Fruit fly (Drosophila melanogaster) whole organism, embryonic: ENCODE measurements around the gene att-ORFB.
A peak's percentile ranks its signal among the peaks of the same experiment; 100 is the strongest.

ENCODE experiments used
- CG11456 ChIP-seq: fragments of 200-800 bp; sonication (Bioruptor generic); IDR thresholded peaks from 3 replicates; pipeline ENCODE4 v1.3.6; 2022; ENCODE audit warnings: missing biosample characterization, missing genetic modification characterization
- CG12071 ChIP-seq: fragments of 200-800 bp; sonication (Bioruptor generic); optimal IDR thresholded peaks from 3 replicates; lab custom pipeline; 2018; ENCODE audit warnings: missing biosample characterization, mild to moderate bottlenecking, missing genetic modification characterization
- CG18262 ChIP-seq: fragments of 200-800 bp; optimal IDR thresholded peaks from 3 replicates; lab custom pipeline; 2019; ENCODE audit warnings: missing biosample characterization, mild to moderate bottlenecking, missing genetic modification characterization, moderate library complexity
- CG31224 ChIP-seq: fragments of 200-800 bp; sonication (Bioruptor generic); IDR thresholded peaks from 2 replicates; pipeline ENCODE4 v1.3.6; 2022; ENCODE audit warnings: missing biosample characterization, missing genetic modification characterization
- CG32532 ChIP-seq: fragments of 200-800 bp; sonication (Bioruptor generic); IDR thresholded peaks from 2 replicates; pipeline ENCODE4 v1.3.6; 2022; ENCODE audit warnings: missing biosample characterization, missing genetic modification characterization
- CG32767 ChIP-seq: fragments of 200-800 bp; sonication (Bioruptor generic); IDR thresholded peaks from 2 replicates; pipeline ENCODE4 v1.3.6; 2022; ENCODE audit warnings: missing biosample characterization, missing genetic modification characterization
- CG4328 ChIP-seq: fragments of 200-800 bp; sonication (Bioruptor generic); optimal IDR thresholded peaks from 3 replicates; lab custom pipeline; 2017; ENCODE audit warnings: missing biosample characterization, missing genetic modification reagents, missing genetic modification characterization
- CG4707 ChIP-seq: fragments of 200-800 bp; sonication (Bioruptor generic); optimal IDR thresholded peaks from 2 replicates; lab custom pipeline; 2018; ENCODE audit warnings: missing biosample characterization, mild to moderate bottlenecking, missing genetic modification characterization, moderate library complexity
- CG6791 ChIP-seq: fragments of 200-800 bp; sonication (Bioruptor generic); IDR thresholded peaks from 3 replicates; pipeline ENCODE4 v1.3.6; 2022; ENCODE audit warnings: missing biosample characterization, missing genetic modification characterization; ENCODE audit not compliant: partially characterized antibody
- CG7839 ChIP-seq: fragments of 200-800 bp; sonication (Bioruptor generic); optimal IDR thresholded peaks from 3 replicates; lab custom pipeline; 2018; ENCODE audit warnings: missing biosample characterization, mild to moderate bottlenecking, missing genetic modification characterization, moderate library complexity
- CG7928 ChIP-seq: fragments of 200-800 bp; sonication (Bioruptor generic); optimal IDR thresholded peaks from 2 replicates; lab custom pipeline; 2017; ENCODE audit warnings: missing biosample characterization, mild to moderate bottlenecking, missing genetic modification characterization
- CG7987 ChIP-seq: fragments of 200-800 bp; sonication (Bioruptor generic); optimal IDR thresholded peaks from 2 replicates; lab custom pipeline; 2018; ENCODE audit warnings: missing biosample characterization, mild to moderate bottlenecking, missing genetic modification characterization, moderate library complexity
- CG8089 ChIP-seq: fragments of 200-800 bp; sonication (Bioruptor generic); optimal IDR thresholded peaks from 3 replicates; lab custom pipeline; 2016; ENCODE audit warnings: missing biosample characterization, missing genetic modification characterization
- CG8281 ChIP-seq: fragments of 200-800 bp; sonication (Bioruptor generic); optimal IDR thresholded peaks from 2 replicates; lab custom pipeline; 2018; ENCODE audit warnings: missing biosample characterization, mild to moderate bottlenecking, missing genetic modification characterization, moderate library complexity
- CG8388 ChIP-seq: fragments of 200-800 bp; sonication (Bioruptor generic); optimal IDR thresholded peaks from 2 replicates; lab custom pipeline; 2019; ENCODE audit warnings: missing biosample characterization, mild to moderate bottlenecking, missing genetic modification characterization, moderate library complexity
- D ChIP-seq, 2 experiments: fragments of 200-800 bp in 1 of 2; fragments of >200 bp in 1 of 2; sonication (Bioruptor generic) in 1 of 2; optimal IDR thresholded peaks; 2 replicates in 1 of 2; 3 replicates in 1 of 2; lab custom pipeline; 2017; ENCODE audit warnings: mild to moderate bottlenecking in 1 of 2, missing biosample characterization in 1 of 2, missing genetic modification characterization in 1 of 2, missing genetic modification reagents in 1 of 2
- D19A ChIP-seq: fragments of 200-800 bp; optimal IDR thresholded peaks from 3 replicates; lab custom pipeline; 2019; ENCODE audit warnings: missing biosample characterization, mild to moderate bottlenecking, missing genetic modification characterization, moderate library complexity
- Deaf1 ChIP-seq: fragments of 200-800 bp; optimal IDR thresholded peaks from 3 replicates; lab custom pipeline; 2019; ENCODE audit warnings: missing biosample characterization, mild to moderate bottlenecking, missing genetic modification characterization, moderate library complexity
- Dek ChIP-seq: fragments of 200-800 bp; sonication (Bioruptor generic); optimal IDR thresholded peaks from 3 replicates; lab custom pipeline; 2019; ENCODE audit warnings: missing biosample characterization, mild to moderate bottlenecking, missing genetic modification characterization, moderate library complexity
- Dll ChIP-seq: fragments of 200-800 bp; sonication (Bioruptor generic); IDR thresholded peaks from 4 replicates; pipeline ENCODE4 v1.3.6; 2022; ENCODE audit warnings: missing biosample characterization, missing genetic modification characterization; ENCODE audit not compliant: partially characterized antibody
- Drgx ChIP-seq: fragments of 200-800 bp; sonication (Bioruptor generic); IDR thresholded peaks from 2 replicates; pipeline ENCODE4 v1.3.6; 2022; ENCODE audit warnings: missing biosample characterization, missing genetic modification characterization
- Eip74EF ChIP-seq, 2 experiments: fragments of 200-800 bp in 1 of 2; fragments of >200 bp in 1 of 2; sonication (Bioruptor generic) in 1 of 2; optimal IDR thresholded peaks; 2 replicates each; lab custom pipeline; 2017 to 2019; ENCODE audit warnings: missing biosample characterization in 2 of 2, missing genetic modification characterization in 2 of 2, mild to moderate bottlenecking in 1 of 2, moderate library complexity in 1 of 2
- HLHmδ ChIP-seq: fragments of 200-800 bp; sonication (Bioruptor generic); optimal IDR thresholded peaks from 2 replicates; lab custom pipeline; 2018; ENCODE audit warnings: missing biosample characterization, mild to moderate bottlenecking, missing genetic modification characterization, moderate library complexity
- Myb ChIP-seq: fragments of 200-800 bp; sonication (Bioruptor generic); optimal IDR thresholded peaks from 2 replicates; lab custom pipeline; 2016; ENCODE audit warnings: missing biosample characterization, missing genetic modification characterization
- NC2β ChIP-seq: fragments of 200-800 bp; sonication (Bioruptor generic); optimal IDR thresholded peaks from 2 replicates; lab custom pipeline; 2016; ENCODE audit warnings: missing biosample characterization, missing genetic modification characterization
- NfI ChIP-seq: fragments of 200-800 bp; sonication (Bioruptor generic); optimal IDR thresholded peaks from 3 replicates; lab custom pipeline; 2018; ENCODE audit warnings: missing biosample characterization, mild to moderate bottlenecking, missing genetic modification characterization, moderate library complexity
- Optix ChIP-seq: fragments of 200-800 bp; sonication (Bioruptor generic); IDR thresholded peaks from 3 replicates; pipeline ENCODE4 v1.3.6; 2022; ENCODE audit warnings: missing biosample characterization, missing genetic modification characterization
- fd102C ChIP-seq: fragments of 200-800 bp; sonication (Bioruptor generic); optimal IDR thresholded peaks from 2 replicates; lab custom pipeline; 2018; ENCODE audit warnings: missing biosample characterization, mild to moderate bottlenecking, missing genetic modification characterization, moderate library complexity
- kah ChIP-seq: fragments of 200-800 bp; sonication (Bioruptor generic); optimal IDR thresholded peaks from 2 replicates; lab custom pipeline; 2018; ENCODE audit warnings: missing biosample characterization, mild to moderate bottlenecking, missing genetic modification characterization
- nerfin-1 ChIP-seq: fragments of 200-800 bp; sonication (Bioruptor generic); optimal IDR thresholded peaks from 3 replicates; lab custom pipeline; 2019; ENCODE audit warnings: missing biosample characterization, mild to moderate bottlenecking, missing genetic modification characterization, moderate library complexity
- nerfin-2 ChIP-seq: fragments of 200-800 bp; sonication (Bioruptor generic); IDR thresholded peaks from 2 replicates; pipeline ENCODE4 v1.3.6; 2022; ENCODE audit warnings: missing biosample characterization, missing genetic modification characterization; ENCODE audit not compliant: partially characterized antibody
- nmo ChIP-seq: fragments of 200-800 bp; sonication (Bioruptor generic); optimal IDR thresholded peaks from 2 replicates; lab custom pipeline; 2018; ENCODE audit warnings: missing biosample characterization, mild to moderate bottlenecking, missing genetic modification characterization, moderate library complexity
- ro ChIP-seq: fragments of 200-800 bp; sonication (Bioruptor generic); IDR thresholded peaks from 2 replicates; pipeline ENCODE4 v1.3.6; 2022; ENCODE audit warnings: missing biosample characterization, missing genetic modification characterization
- tin ChIP-seq: fragments of 200-800 bp; sonication (Bioruptor generic); optimal IDR thresholded peaks from 3 replicates; lab custom pipeline; 2016; ENCODE audit warnings: missing biosample characterization, missing genetic modification characterization
- tll ChIP-seq, 2 experiments: fragments of 200-800 bp in 1 of 2; fragments of >200 bp in 1 of 2; sonication (Bioruptor generic) in 1 of 2; optimal IDR thresholded peaks; 2 replicates each; lab custom pipeline; 2017 to 2019; ENCODE audit warnings: missing biosample characterization in 2 of 2, missing genetic modification characterization in 2 of 2, mild to moderate bottlenecking in 1 of 2, moderate library complexity in 1 of 2
- tx ChIP-seq: fragments of 200-800 bp; sonication (Bioruptor generic); optimal IDR thresholded peaks from 2 replicates; lab custom pipeline; 2016; ENCODE audit warnings: missing biosample characterization, missing genetic modification characterization
- zen2 ChIP-seq: fragments of 200-800 bp; sonication (Bioruptor generic); IDR thresholded peaks from 3 replicates; pipeline ENCODE4 v1.3.6; 2022; ENCODE audit warnings: missing biosample characterization, missing genetic modification characterization; ENCODE audit not compliant: partially characterized antibody

Gene att-ORFB

dm6 chr3R:20595145-20595812 is 41.1 kb upstream of the att-ORFB start (continued):
- TF ChIP-seq fd102C = no peak
- no peak for TF ChIP-seq nerfin-2
- TF ChIP-seq CG7987 (GFP tag; lab: Kevin White, UChicago) = no peak
- peak; percentile 92 for TF ChIP-seq CG8281 (tag; lab: Kevin White, UChicago)
- no peak for TF ChIP-seq kah (GFP tag; lab: Kevin White, UChicago)
- TF ChIP-seq D (optimal IDR thresholded peaks at IDR 0.05; lab: Kevin White, UChicago) = no peak
- peak; percentile 43 for TF ChIP-seq D (GFP tag; optimal IDR thresholded peaks at IDR 0.05; lab: Kevin White, UChicago)
- TF ChIP-seq CG31224 (GFP tag; lab: Robert Waterston, UW) = no peak
- no peak for TF ChIP-seq zen2 (GFP tag; lab: Robert Waterston, UW)
- no peak for TF ChIP-seq CG7839
- TF ChIP-seq ro (GFP tag; lab: Robert Waterston, UW) = no peak
- TF ChIP-seq nmo = no peak
- no peak for TF ChIP-seq CG4707
- TF ChIP-seq CG32767 (GFP tag; lab: Robert Waterston, UW) = no peak
- TF ChIP-seq Myb (GFP tag; lab: Kevin White, UChicago) = no peak
- TF ChIP-seq CG6791 (GFP tag; lab: Robert Waterston, UW) = no peak
- TF ChIP-seq tin (GFP tag; lab: Kevin White, UChicago) = no peak
- no peak for TF ChIP-seq Eip74EF (GFP tag; optimal IDR thresholded peaks at IDR 0.05; lab: Kevin White, UChicago)
- TF ChIP-seq D19A (tag; lab: Kevin White, UChicago) = no peak
- 0 out of 3 replicates have a peak, but pooled peaks have one; percentile 21 for TF ChIP-seq CG11456 (GFP tag; lab: Robert Waterston, UW)
- no peak for TF ChIP-seq CG12071 (GFP tag; lab: Kevin White, UChicago)
- TF ChIP-seq Drgx (GFP tag; lab: Robert Waterston, UW) = no peak
- TF ChIP-seq CG7928 (GFP tag; lab: Kevin White, UChicago) = no peak
- TF ChIP-seq NfI (GFP tag; lab: Kevin White, UChicago) = no peak
- TF ChIP-seq NC2β = no peak
- peak; percentile 18; the same call in 1 of the 2 replicates for TF ChIP-seq CG32532
- no peak for TF ChIP-seq CG8388 (GFP tag; lab: Kevin White, UChicago)
- TF ChIP-seq Optix (GFP tag; lab: Robert Waterston, UW) = no peak
- no peak for TF ChIP-seq CG8089
- no peak for TF ChIP-seq CG4328 (GFP tag; lab: Kevin White, UChicago)
- TF ChIP-seq nerfin-1 (tag; lab: Kevin White, UChicago) = no peak
- no peak for TF ChIP-seq Dek
- TF ChIP-seq CG18262 (tag; lab: Kevin White, UChicago) = no peak
- no peak for TF ChIP-seq tx (GFP tag; lab: Kevin White, UChicago)
- TF ChIP-seq Dll (GFP tag; lab: Robert Waterston, UW) = no peak
- no peak for TF ChIP-seq HLHmδ (GFP tag; lab: Kevin White, UChicago)
- no peak for TF ChIP-seq Deaf1 (tag; lab: Kevin White, UChicago)
- TF ChIP-seq tll (GFP tag; optimal IDR thresholded peaks at IDR 0.05; lab: Kevin White, UChicago) = no peak
